Fruit fly (Drosophila melanogaster): ENCODE measurements around the gene CG46281.

The CG46281 gene

dm6 chr3R:13063746-13064592 lies 33.9 kb upstream of the CG46281 start:
- TF ChIP-seq nom (GFP tag; optimal IDR thresholded peaks at IDR 0.05), result no peak
- no peak for TF ChIP-seq Kr (GFP tag; optimal IDR thresholded peaks at IDR 0.05)
- no peak for TF ChIP-seq cato (GFP tag; optimal IDR thresholded peaks at IDR 0.05; ENCODE audit: borderline replicate concordance)
- no peak for TF ChIP-seq CG10147 (GFP tag; optimal IDR thresholded peaks at IDR 0.05)
- peak; percentile 26 for TF ChIP-seq pros (GFP tag; optimal IDR thresholded peaks at IDR 0.05)
- TF ChIP-seq CG7963 (GFP tag; IDR thresholded peaks at IDR 0.05; ENCODE audit: partially characterized antibody), result no peak
- no peak for TF ChIP-seq CG34376 (GFP tag; optimal IDR thresholded peaks at IDR 0.05)
- no peak for TF ChIP-seq ato (GFP tag; IDR thresholded peaks at IDR 0.05; ENCODE audit: partially characterized antibody)
- TF ChIP-seq Doc2 (GFP tag; IDR thresholded peaks at IDR 0.05), result no peak
- no peak for TF ChIP-seq Awh (GFP tag; IDR thresholded peaks at IDR 0.05)
- peak; percentile 28; the same call in 1 of the 2 replicates for TF ChIP-seq MBD-R2 (GFP tag; IDR thresholded peaks at IDR 0.05)
- no peak for TF ChIP-seq Hr39 (optimal IDR thresholded peaks at IDR 0.05)
- no peak for TF ChIP-seq NfI (GFP tag; optimal IDR thresholded peaks at IDR 0.05)
- TF ChIP-seq crc (GFP tag; optimal IDR thresholded peaks at IDR 0.05), result no peak
- peak; percentile 60 for TF ChIP-seq Adf1 (GFP tag; IDR thresholded peaks at IDR 0.05)
- peak; percentile 58 for TF ChIP-seq Jarid2 (GFP tag; optimal IDR thresholded peaks at IDR 0.05)
- no peak for TF ChIP-seq Hsf (GFP tag; optimal IDR thresholded peaks at IDR 0.05)
- no peak for TF ChIP-seq bcd (GFP tag; optimal IDR thresholded peaks at IDR 0.05)
- TF ChIP-seq pb (GFP tag; optimal IDR thresholded peaks at IDR 0.05), result peak; percentile 7
- no peak for TF ChIP-seq lab (GFP tag; optimal IDR thresholded peaks at IDR 0.05)
- TF ChIP-seq CG8478 (optimal IDR thresholded peaks at IDR 0.05), result peak; percentile 100
- TF ChIP-seq klu (GFP tag; IDR thresholded peaks at IDR 0.05), result peak; percentile 30; the same call in 1 of the 2 replicates
- no peak for TF ChIP-seq bsh (GFP tag; optimal IDR thresholded peaks at IDR 0.05)
- no peak for TF ChIP-seq Doc3 (GFP tag; IDR thresholded peaks at IDR 0.05; ENCODE audit: partially characterized antibody)
- TF ChIP-seq p53 (GFP tag; optimal IDR thresholded peaks at IDR 0.05), result no peak
- TF ChIP-seq inv (GFP tag; IDR thresholded peaks at IDR 0.05; ENCODE audit: partially characterized antibody), result no peak
- TF ChIP-seq mirr (GFP tag; optimal IDR thresholded peaks at IDR 0.05), result peak; percentile 62
- peak; percentile 85 for TF ChIP-seq ttk (GFP tag; IDR thresholded peaks at IDR 0.05)
- TF ChIP-seq nerfin-2 (GFP tag; IDR thresholded peaks at IDR 0.05; ENCODE audit: partially characterized antibody), result no peak
- TF ChIP-seq Xbp1 (GFP tag; optimal IDR thresholded peaks at IDR 0.05), result no peak
- TF ChIP-seq CG12155 (GFP tag; optimal IDR thresholded peaks at IDR 0.05), result no peak
- TF ChIP-seq Hr3 (GFP tag; optimal IDR thresholded peaks at IDR 0.05), result no peak
- TF ChIP-seq CG43689 (GFP tag; IDR thresholded peaks at IDR 0.05), result no peak
- TF ChIP-seq CG31441 (GFP tag; IDR thresholded peaks at IDR 0.05), result no peak
- no peak for TF ChIP-seq CG4404 (GFP tag; IDR thresholded peaks at IDR 0.05)
- no peak for TF ChIP-seq jumu (GFP tag; optimal IDR thresholded peaks at IDR 0.05)
- TF ChIP-seq phol (tag; optimal IDR thresholded peaks at IDR 0.05), result peak; percentile 34
- TF ChIP-seq HLH3B (GFP tag; IDR thresholded peaks at IDR 0.05), result no peak
- TF ChIP-seq pita (GFP tag; optimal IDR thresholded peaks at IDR 0.05), result no peak
- TF ChIP-seq pum (GFP tag; optimal IDR thresholded peaks at IDR 0.05), result no peak
- TF ChIP-seq run (tag; optimal IDR thresholded peaks at IDR 0.05), result no peak
- TF ChIP-seq CG8388 (GFP tag; optimal IDR thresholded peaks at IDR 0.05), result no peak
- TF ChIP-seq wdn (GFP tag; IDR thresholded peaks at IDR 0.05), result no peak
- TF ChIP-seq sr (GFP tag; IDR thresholded peaks at IDR 0.05), result peak; percentile 94
- no peak for TF ChIP-seq CG7271 (tag; optimal IDR thresholded peaks at IDR 0.05)
- TF ChIP-seq CG15696 (tag; optimal IDR thresholded peaks at IDR 0.05), result peak; percentile 39
- TF ChIP-seq zen2 (GFP tag; IDR thresholded peaks at IDR 0.05; ENCODE audit: partially characterized antibody), result no peak
- TF ChIP-seq Drgx (GFP tag; IDR thresholded peaks at IDR 0.05), result no peak
- TF ChIP-seq CG6791 (GFP tag; IDR thresholded peaks at IDR 0.05; ENCODE audit: partially characterized antibody), result 0 out of 3 replicates have a peak, but pooled peaks have one; percentile 49

All from whole organism, embryonic.